Fruit fly (Drosophila melanogaster): Measurements from ENCODE around the gene Polr1C.

DNA sequence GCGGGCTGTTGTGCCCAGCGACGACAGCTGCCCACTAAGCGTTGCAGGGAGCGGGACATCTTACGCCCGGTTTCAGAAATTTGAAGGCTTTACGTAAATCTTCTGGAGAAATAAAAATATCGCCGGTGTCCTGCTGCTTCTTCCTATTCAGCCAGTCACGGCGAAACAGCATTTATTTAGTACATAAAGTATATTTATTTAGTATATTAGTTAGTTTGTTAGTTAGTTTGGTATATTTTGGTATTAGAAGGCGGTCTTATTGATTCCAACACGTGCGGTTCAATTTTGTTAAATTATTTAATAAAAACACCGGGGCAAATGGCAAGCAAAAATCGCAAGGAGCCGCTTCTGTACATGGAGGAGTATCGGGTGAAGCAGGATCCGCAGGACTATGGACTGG lies at the start of gene Polr1C, which contains the start of gene Scox:
- TF ChIP-seq CG8159 (tag; optimal IDR thresholded peaks at IDR 0.05) (no peak), gl (tag; optimal IDR thresholded peaks at IDR 0.05) (no peak), CG9948 (tag; optimal IDR thresholded peaks at IDR 0.05) (no peak), CG15710 (tag; optimal IDR thresholded peaks at IDR 0.05) (no peak), D1 (tag; optimal IDR thresholded peaks at IDR 0.05) (no peak), CG13204 (GFP tag; optimal IDR thresholded peaks at IDR 0.05) (no peak), CG12605 (GFP tag; IDR thresholded peaks at IDR 0.05) (no peak)
